Fruit fly (Drosophila melanogaster) whole organism, prepupa: Measurements from ENCODE around the gene bi.

Experiments
- CG34406 ChIP-seq: fragments of 200-800 bp; sonication (Bioruptor generic); optimal IDR thresholded peaks from 3 replicates; lab custom pipeline; 2016; ENCODE audit warnings: missing biosample characterization, missing genetic modification characterization
- Gug ChIP-seq: fragments of 200-800 bp; sonication (Bioruptor generic); IDR thresholded peaks from 2 replicates; pipeline ENCODE4 v1.3.6; 2022; ENCODE audit warnings: missing biosample characterization, missing genetic modification characterization
- topi ChIP-seq: fragments of 200-800 bp; sonication (Bioruptor generic); optimal IDR thresholded peaks from 3 replicates; lab custom pipeline; 2016; ENCODE audit warnings: missing biosample characterization, missing genetic modification characterization

DNA sequence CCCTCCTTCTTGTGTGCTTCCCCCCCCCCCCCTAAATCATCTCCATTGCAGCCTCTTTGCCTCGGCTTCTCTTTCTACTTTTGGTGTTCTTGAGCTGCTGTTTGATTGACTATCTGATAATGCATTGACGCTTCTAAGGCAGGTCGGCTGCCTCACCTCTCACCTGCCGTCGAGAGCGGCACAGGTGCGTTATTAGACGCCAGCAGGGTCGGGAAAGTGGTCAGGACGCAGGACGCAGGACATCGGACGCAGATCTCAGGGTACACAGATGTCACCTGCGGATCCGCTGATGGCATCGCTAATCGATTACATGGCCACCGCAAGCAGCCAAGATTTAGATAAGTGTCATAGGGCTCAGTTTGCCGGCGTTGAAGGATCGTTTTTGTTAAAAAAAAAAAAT is 34.9 kb downstream of the bi start:
- TF ChIP-seq topi (GFP tag; lab: Kevin White, UChicago) (no peak), Gug (no peak), CG34406 (no peak)
